Fruit fly (Drosophila melanogaster) whole organism, pupa: ENCODE results near the gene LSm3.

Source experiments
- CG10348 ChIP-seq: fragments of 200-800 bp; sonication (Bioruptor generic); IDR thresholded peaks from 2 replicates; pipeline ENCODE4 v1.3.6; 2022; ENCODE audit warnings: missing biosample characterization, missing genetic modification characterization
- CG12605 ChIP-seq: fragments of 200-800 bp; sonication (Bioruptor generic); IDR thresholded peaks from 2 replicates; pipeline ENCODE4 v1.3.6; 2022; ENCODE audit warnings: missing biosample characterization, missing genetic modification characterization
- CG13204 ChIP-seq: fragments of 200-800 bp; sonication (Bioruptor generic); optimal IDR thresholded peaks from 2 replicates; lab custom pipeline; 2018; ENCODE audit warnings: missing biosample characterization, mild to moderate bottlenecking, missing genetic modification characterization, moderate library complexity
- CG14655 ChIP-seq: fragments of 200-800 bp; sonication (Bioruptor generic); optimal IDR thresholded peaks from 3 replicates; lab custom pipeline; 2017; ENCODE audit warnings: mild to moderate bottlenecking, missing biosample characterization, missing genetic modification reagents, missing genetic modification characterization
- CG15710 ChIP-seq: fragments of 200-800 bp; sonication (Bioruptor generic); optimal IDR thresholded peaks from 2 replicates; lab custom pipeline; 2018; ENCODE audit warnings: missing biosample characterization, mild to moderate bottlenecking, missing genetic modification characterization, moderate library complexity
- CG17806 ChIP-seq: fragments of 200-800 bp; sonication (Bioruptor generic); optimal IDR thresholded peaks from 2 replicates; lab custom pipeline; 2018; ENCODE audit warnings: missing biosample characterization, mild to moderate bottlenecking, missing genetic modification characterization, moderate library complexity
- CG32121 ChIP-seq: fragments of 200-800 bp; sonication (Bioruptor generic); IDR thresholded peaks from 2 replicates; pipeline ENCODE4 v1.3.6; 2022; ENCODE audit warnings: missing biosample characterization, missing genetic modification characterization
- CG34367 ChIP-seq: fragments of 200-800 bp; sonication (Bioruptor generic); optimal IDR thresholded peaks from 2 replicates; lab custom pipeline; 2018; ENCODE audit warnings: missing biosample characterization, mild to moderate bottlenecking, missing genetic modification characterization
- CG4496 ChIP-seq: fragments of 200-800 bp; sonication (Bioruptor generic); IDR thresholded peaks from 3 replicates; pipeline ENCODE4 v1.3.6; 2022; ENCODE audit warnings: missing biosample characterization, missing genetic modification characterization
- CG8159 ChIP-seq: fragments of 200-800 bp; sonication (Bioruptor generic); optimal IDR thresholded peaks from 3 replicates; lab custom pipeline; 2018; ENCODE audit warnings: missing biosample characterization, mild to moderate bottlenecking, missing genetic modification characterization, moderate library complexity
- CG8301 ChIP-seq: fragments of 200-800 bp; sonication (Bioruptor generic); optimal IDR thresholded peaks from 2 replicates; lab custom pipeline; 2018; ENCODE audit warnings: missing biosample characterization, mild to moderate bottlenecking, missing genetic modification characterization
- CG9948 ChIP-seq: fragments of 200-800 bp; sonication (Bioruptor generic); optimal IDR thresholded peaks from 2 replicates; lab custom pipeline; 2018; ENCODE audit warnings: missing biosample characterization, mild to moderate bottlenecking, missing genetic modification characterization, moderate library complexity
- D1 ChIP-seq: fragments of 200-800 bp; sonication (Bioruptor generic); optimal IDR thresholded peaks from 2 replicates; lab custom pipeline; 2018; ENCODE audit warnings: missing biosample characterization, mild to moderate bottlenecking, missing genetic modification characterization, moderate library complexity
- EcR ChIP-seq: fragments of 200-800 bp; sonication (Bioruptor generic); optimal IDR thresholded peaks from 3 replicates; lab custom pipeline; 2019; ENCODE audit warnings: missing biosample characterization, missing genetic modification characterization, mild to moderate bottlenecking, moderate library complexity, missing genetic modification reagents
- Ets98B ChIP-seq: fragments of 200-800 bp; sonication (Bioruptor generic); IDR thresholded peaks from 2 replicates; pipeline ENCODE4 v1.3.6; 2022; ENCODE audit warnings: missing biosample characterization, missing genetic modification characterization
- Pif1A ChIP-seq: fragments of 200-800 bp; sonication (Bioruptor generic); optimal IDR thresholded peaks from 3 replicates; lab custom pipeline; 2016; ENCODE audit warnings: missing biosample characterization, missing genetic modification characterization
- Pif1B ChIP-seq: fragments of 200-800 bp; sonication (Bioruptor generic); optimal IDR thresholded peaks from 3 replicates; lab custom pipeline; 2016; ENCODE audit warnings: missing biosample characterization, missing genetic modification characterization
- Snoo ChIP-seq: fragments of 200-800 bp; sonication (Bioruptor generic); optimal IDR thresholded peaks from 3 replicates; lab custom pipeline; 2017; ENCODE audit warnings: missing biosample characterization, mild to moderate bottlenecking, missing genetic modification characterization, inconsistent platforms
- fd96Ca ChIP-seq: fragments of 200-800 bp; sonication (Bioruptor generic); IDR thresholded peaks from 3 replicates; pipeline ENCODE4 v1.3.6; 2022; ENCODE audit warnings: missing biosample characterization, missing genetic modification characterization
- gl ChIP-seq: fragments of 200-800 bp; sonication (Bioruptor generic); optimal IDR thresholded peaks from 2 replicates; lab custom pipeline; 2018; ENCODE audit warnings: missing biosample characterization, mild to moderate bottlenecking, missing genetic modification characterization
- rn ChIP-seq: fragments of 200-800 bp; sonication (Bioruptor generic); IDR thresholded peaks from 2 replicates; pipeline ENCODE4 v1.3.6; 2022; ENCODE audit warnings: missing biosample characterization, missing genetic modification characterization

Gene LSm3

dm6 chr3R:23996224-23996623 is at the start of gene LSm3:
Gene LSm3 (plus strand): TSS chr3R:23996262.
- TF ChIP-seq CG15710 (tag; lab: Kevin White, UChicago) = no peak
- TF ChIP-seq CG17806 (tag; lab: Kevin White, UChicago) = no peak
- TF ChIP-seq Snoo (tag; lab: Kevin White, UChicago) = no peak
- TF ChIP-seq CG13204 (GFP tag; lab: Kevin White, UChicago) = no peak
- TF ChIP-seq rn (GFP tag; lab: Robert Waterston, UW) = no peak
- TF ChIP-seq Ets98B = no peak
- no peak for TF ChIP-seq CG10348

- TF ChIP-seq CG4496 (GFP tag; lab: Robert Waterston, UW) (no peak), CG17806 (tag; lab: Kevin White, UChicago) (no peak), fd96Ca (no peak), Snoo (tag; lab: Kevin White, UChicago) (no peak), CG32121 (GFP tag; lab: Robert Waterston, UW) (no peak), Pif1A (no peak), CG10348 (no peak), CG12605 (GFP tag; lab: Robert Waterston, UW) (no peak), CG8301 (no peak)
Measured at dm6 chr3R:23947002-23947401, 49.1 kb upstream of the LSm3 start.

dm6 chr3R:23948324-23948465 is 47.9 kb upstream of the LSm3 start, which contains the start of gene CG12268:
Gene CG12268 (minus strand): TSS chr3R:23948424.
- TF ChIP-seq CG17806 (tag; lab: Kevin White, UChicago) (no peak), EcR (GFP tag; lab: Kevin White, UChicago) (no peak), CG8159 (tag; lab: Kevin White, UChicago) (no peak), fd96Ca (no peak), Pif1B (GFP tag; lab: Kevin White, UChicago) (no peak), Pif1A (no peak), CG8301 (no peak), Snoo (tag; lab: Kevin White, UChicago) (no peak)

- peak; percentile 88 for TF ChIP-seq CG13204 (GFP tag; lab: Kevin White, UChicago)
- peak; percentile 96 for TF ChIP-seq CG9948 (tag; lab: Kevin White, UChicago)
- TF ChIP-seq fd96Ca = peak; percentile 50; the same call in 2 of the 3 replicates
- peak; percentile 93 for TF ChIP-seq CG14655
- peak; percentile 47 for TF ChIP-seq CG12605 (GFP tag; lab: Robert Waterston, UW)
- TF ChIP-seq Pif1B (GFP tag; lab: Kevin White, UChicago) = peak; percentile 93
- TF ChIP-seq CG4496 (GFP tag; lab: Robert Waterston, UW) = peak; percentile 72; the same call in 2 of the 3 replicates
- peak; percentile 94 for TF ChIP-seq Pif1A
- peak; percentile 72 for TF ChIP-seq CG32121 (GFP tag; lab: Robert Waterston, UW)
- TF ChIP-seq Ets98B = peak; percentile 15
- peak; percentile 91 for TF ChIP-seq Snoo (tag; lab: Kevin White, UChicago)
- TF ChIP-seq D1 (tag; lab: Kevin White, UChicago) = peak; percentile 93
- peak; percentile 98 for TF ChIP-seq CG15710 (tag; lab: Kevin White, UChicago)
- peak; percentile 17; the same call in 1 of the 2 replicates for TF ChIP-seq CG10348
- peak; percentile 99 for TF ChIP-seq CG8159 (tag; lab: Kevin White, UChicago)
- peak; percentile 95 for TF ChIP-seq CG34367 (tag; lab: Kevin White, UChicago)
- TF ChIP-seq gl (tag; lab: Kevin White, UChicago) = peak; percentile 82
- TF ChIP-seq CG8301 = peak; percentile 89
- peak; percentile 95 for TF ChIP-seq CG17806 (tag; lab: Kevin White, UChicago)
- TF ChIP-seq rn (GFP tag; lab: Robert Waterston, UW) = peak; percentile 47; the same call in 1 of the 2 replicates
- TF ChIP-seq EcR (GFP tag; lab: Kevin White, UChicago) = peak; percentile 62
Measured at dm6 chr3R:23948466-23949413, 47.3 kb upstream of the LSm3 start.

dm6 chr3R:23955380-23955779 is 40.7 kb upstream of the LSm3 start:
- TF ChIP-seq CG34367 (tag; lab: Kevin White, UChicago) = no peak
- TF ChIP-seq Pif1B (GFP tag; lab: Kevin White, UChicago) = peak; percentile 50
- TF ChIP-seq EcR (GFP tag; lab: Kevin White, UChicago) = peak; percentile 40
- TF ChIP-seq CG12605 (GFP tag; lab: Robert Waterston, UW) = peak; percentile 45; the same call in 1 of the 2 replicates
- TF ChIP-seq gl (tag; lab: Kevin White, UChicago) = no peak
- TF ChIP-seq CG8301 = peak; percentile 20
- TF ChIP-seq Snoo (tag; lab: Kevin White, UChicago) = peak; percentile 3
- TF ChIP-seq Pif1A = peak; percentile 26
- TF ChIP-seq rn (GFP tag; lab: Robert Waterston, UW) = no peak
- no peak for TF ChIP-seq CG9948 (tag; lab: Kevin White, UChicago)
- TF ChIP-seq CG8159 (tag; lab: Kevin White, UChicago) = peak; percentile 3
- TF ChIP-seq Ets98B = peak; percentile 42; the same call in 1 of the 2 replicates
- TF ChIP-seq CG32121 (GFP tag; lab: Robert Waterston, UW) = no peak

dm6 chr3R:23958091-23958838 is 37.8 kb upstream of the LSm3 start, which contains the start of the genes GluProRS and AP-1sigma:
Gene GluProRS (minus strand): TSS chr3R:23958391.
Gene AP-1sigma (plus strand): TSS chr3R:23958651.
- TF ChIP-seq EcR (GFP tag; lab: Kevin White, UChicago) (no peak), Pif1A (peak; percentile 81), CG8159 (tag; lab: Kevin White, UChicago) (peak; percentile 86), CG14655 (no peak), CG13204 (GFP tag; lab: Kevin White, UChicago) (no peak), rn (GFP tag; lab: Robert Waterston, UW) (peak; percentile 91), gl (tag; lab: Kevin White, UChicago) (peak; percentile 23), fd96Ca (peak; percentile 86), CG9948 (tag; lab: Kevin White, UChicago) (peak; percentile 82), CG8301 (peak; percentile 79), D1 (tag; lab: Kevin White, UChicago) (no peak), Pif1B (GFP tag; lab: Kevin White, UChicago) (peak; percentile 81), CG4496 (GFP tag; lab: Robert Waterston, UW) (peak; percentile 97), CG17806 (tag; lab: Kevin White, UChicago) (peak; percentile 85), CG12605 (GFP tag; lab: Robert Waterston, UW) (peak; percentile 94), CG10348 (peak; percentile 89), CG32121 (GFP tag; lab: Robert Waterston, UW) (peak; percentile 91), Ets98B (peak; percentile 93), CG34367 (tag; lab: Kevin White, UChicago) (peak; percentile 77), CG15710 (tag; lab: Kevin White, UChicago) (peak; percentile 83), Snoo (tag; lab: Kevin White, UChicago) (peak; percentile 75)
